Fruit fly (Drosophila melanogaster) whole organism, embryonic: ENCODE measurements around the gene Pif1A.
A peak's percentile ranks its signal among the peaks of the same experiment; 100 is the strongest.

ENCODE experiments used
- Bdp1 ChIP-seq: fragments of 200-800 bp; sonication (Bioruptor generic); optimal IDR thresholded peaks from 3 replicates; lab custom pipeline; 2016; ENCODE audit warnings: missing biosample characterization, missing genetic modification characterization
- Bgb ChIP-seq: fragments of 200-800 bp; sonication (Bioruptor generic); IDR thresholded peaks from 2 replicates; pipeline ENCODE4 v1.3.6; 2022; ENCODE audit warnings: missing biosample characterization, missing genetic modification characterization; ENCODE audit not compliant: partially characterized antibody
- Blimp-1 ChIP-seq: fragments of 200-800 bp; sonication (Bioruptor generic); optimal IDR thresholded peaks from 3 replicates; lab custom pipeline; 2018; ENCODE audit warnings: missing biosample characterization, missing genetic modification characterization, mild to moderate bottlenecking, moderate library complexity, missing genetic modification reagents
- CG10209 ChIP-seq: fragments of 200-800 bp; sonication (Bioruptor generic); optimal IDR thresholded peaks from 3 replicates; lab custom pipeline; 2017; ENCODE audit warnings: missing biosample characterization, mild to moderate bottlenecking, missing genetic modification characterization, missing genetic modification reagents
- CG10321 ChIP-seq: fragments of 200-800 bp; sonication (Bioruptor generic); IDR thresholded peaks from 2 replicates; pipeline ENCODE4 v1.3.6; 2022; ENCODE audit warnings: missing biosample characterization, missing genetic modification characterization
- CG12391 ChIP-seq: fragments of 200-800 bp; sonication (Bioruptor generic); optimal IDR thresholded peaks from 3 replicates; lab custom pipeline; 2018; ENCODE audit warnings: missing biosample characterization, mild to moderate bottlenecking, missing genetic modification characterization, moderate library complexity
- CG2889 ChIP-seq: fragments of 200-800 bp; sonication (Bioruptor generic); IDR thresholded peaks from 3 replicates; pipeline ENCODE4 v1.3.6; 2022; ENCODE audit warnings: missing biosample characterization, missing genetic modification characterization
- CG31388 ChIP-seq: fragments of 200-800 bp; sonication (Bioruptor generic); optimal IDR thresholded peaks from 2 replicates; lab custom pipeline; 2016; ENCODE audit warnings: missing biosample characterization, missing genetic modification characterization
- CG33213 ChIP-seq: fragments of 200-800 bp; sonication (Bioruptor generic); optimal IDR thresholded peaks from 3 replicates; lab custom pipeline; 2016; ENCODE audit warnings: missing biosample characterization, missing genetic modification characterization
- CG3847 ChIP-seq: fragments of 200-800 bp; sonication (Bioruptor generic); IDR thresholded peaks from 2 replicates; pipeline ENCODE4 v1.3.6; 2022; ENCODE audit warnings: missing biosample characterization, missing genetic modification characterization
- CG4424 ChIP-seq: fragments of 200-800 bp; sonication (Bioruptor generic); optimal IDR thresholded peaks from 3 replicates; lab custom pipeline; 2016; ENCODE audit warnings: missing biosample characterization, missing genetic modification characterization
- CG9876 ChIP-seq: fragments of 200-800 bp; sonication (Bioruptor generic); optimal IDR thresholded peaks from 2 replicates; lab custom pipeline; 2016; ENCODE audit warnings: missing biosample characterization, missing genetic modification characterization
- CG9932 ChIP-seq: fragments of 200-800 bp; sonication (Bioruptor generic); IDR thresholded peaks from 2 replicates; pipeline ENCODE4 v1.3.6; 2022; ENCODE audit warnings: missing biosample characterization, missing genetic modification characterization
- CHES-1-like ChIP-seq: fragments of 200-800 bp; sonication (Bioruptor generic); optimal IDR thresholded peaks from 2 replicates; lab custom pipeline; 2016; ENCODE audit warnings: missing biosample characterization, missing genetic modification characterization
- Dbx ChIP-seq: fragments of 200-800 bp; sonication (Bioruptor generic); IDR thresholded peaks from 3 replicates; pipeline ENCODE4 v1.3.6; 2022; ENCODE audit warnings: missing biosample characterization, missing genetic modification characterization
- Deaf1 ChIP-seq: fragments of 200-800 bp; optimal IDR thresholded peaks from 3 replicates; lab custom pipeline; 2019; ENCODE audit warnings: missing biosample characterization, mild to moderate bottlenecking, missing genetic modification characterization, moderate library complexity
- Dfd ChIP-seq, 2 experiments: fragments of >200 bp; optimal IDR thresholded peaks; 2 replicates each; lab custom pipeline; 2017; ENCODE audit warnings: missing biosample characterization in 2 of 2, missing genetic modification characterization in 2 of 2
- E2f2 ChIP-seq: fragments of 200-800 bp; sonication (Bioruptor generic); IDR thresholded peaks from 2 replicates; pipeline ENCODE4 v1.3.6; 2022; ENCODE audit warnings: missing biosample characterization, missing genetic modification characterization
- ERR ChIP-seq: fragments of 200-800 bp; sonication (Bioruptor generic); optimal IDR thresholded peaks from 2 replicates; lab custom pipeline; 2016; ENCODE audit warnings: missing biosample characterization, missing genetic modification characterization
- Elba2 ChIP-seq: fragments of 200-800 bp; sonication (Bioruptor generic); optimal IDR thresholded peaks from 3 replicates; lab custom pipeline; 2016; ENCODE audit warnings: missing biosample characterization, missing genetic modification characterization
- Fer1 ChIP-seq: fragments of 200-800 bp; sonication (Bioruptor generic); optimal IDR thresholded peaks from 2 replicates; lab custom pipeline; 2017; ENCODE audit warnings: missing biosample characterization, mild to moderate bottlenecking, missing genetic modification characterization
- HHEX ChIP-seq: fragments of 200-800 bp; sonication (Bioruptor generic); optimal IDR thresholded peaks from 3 replicates; lab custom pipeline; 2017; ENCODE audit warnings: missing biosample characterization, mild to moderate bottlenecking, missing genetic modification characterization, missing genetic modification reagents
- HmgZ ChIP-seq: fragments of 200-800 bp; sonication (Bioruptor generic); optimal IDR thresholded peaks from 2 replicates; lab custom pipeline; 2018; ENCODE audit warnings: missing biosample characterization, mild to moderate bottlenecking, missing genetic modification characterization
- Lhr ChIP-seq: fragments of 200-800 bp; sonication (Bioruptor generic); optimal IDR thresholded peaks from 3 replicates; lab custom pipeline; 2017; ENCODE audit warnings: mild to moderate bottlenecking, missing biosample characterization, missing genetic modification reagents, missing genetic modification characterization
- NC2α ChIP-seq: fragments of 200-800 bp; sonication (Bioruptor generic); optimal IDR thresholded peaks from 2 replicates; lab custom pipeline; 2016; ENCODE audit warnings: missing biosample characterization, missing genetic modification characterization
- Oli ChIP-seq: fragments of 200-800 bp; sonication (Bioruptor generic); optimal IDR thresholded peaks from 2 replicates; lab custom pipeline; 2018; ENCODE audit warnings: missing biosample characterization, mild to moderate bottlenecking, missing genetic modification characterization, moderate library complexity
- Pdp1 ChIP-seq, 2 experiments: fragments of 200-800 bp; sonication (Bioruptor generic); optimal IDR thresholded peaks; 3 replicates each; lab custom pipeline; 2016; ENCODE audit warnings: missing biosample characterization in 2 of 2, missing genetic modification characterization in 2 of 2, mild to moderate bottlenecking in 1 of 2, moderate library complexity in 1 of 2
- TFAM ChIP-seq: fragments of 200-800 bp; sonication (Bioruptor generic); optimal IDR thresholded peaks from 2 replicates; lab custom pipeline; 2017; ENCODE audit warnings: missing biosample characterization, missing genetic modification characterization, inconsistent platforms
- amos ChIP-seq: fragments of 200-800 bp; sonication (Bioruptor generic); IDR thresholded peaks from 2 replicates; pipeline ENCODE4 v1.3.6; 2022; ENCODE audit warnings: missing biosample characterization, missing genetic modification characterization; ENCODE audit not compliant: partially characterized antibody
- br ChIP-seq: fragments of >200 bp; optimal IDR thresholded peaks from 2 replicates; lab custom pipeline; 2017
- bsh ChIP-seq, 2 experiments: fragments of 200-800 bp; sonication (Bioruptor generic); optimal IDR thresholded peaks; 2 replicates each; lab custom pipeline; 2017 to 2018; ENCODE audit warnings: mild to moderate bottlenecking in 2 of 2, missing biosample characterization in 2 of 2, missing genetic modification characterization in 2 of 2, moderate library complexity in 1 of 2
- btn ChIP-seq: fragments of 200-800 bp; sonication (Bioruptor generic); optimal IDR thresholded peaks from 2 replicates; lab custom pipeline; 2016; ENCODE audit warnings: missing biosample characterization, missing genetic modification characterization
- fd3F ChIP-seq: fragments of 200-800 bp; sonication (Bioruptor generic); optimal IDR thresholded peaks from 2 replicates; lab custom pipeline; 2018; ENCODE audit warnings: missing biosample characterization, mild to moderate bottlenecking, missing genetic modification characterization, moderate library complexity
- gce ChIP-seq: fragments of 200-800 bp; sonication (Bioruptor generic); IDR thresholded peaks from 3 replicates; pipeline ENCODE4 v1.3.6; 2022; ENCODE audit warnings: missing biosample characterization, missing genetic modification characterization
- insv ChIP-seq, 2 experiments: fragments of 200-800 bp; sonication (Bioruptor generic); optimal IDR thresholded peaks; 3 replicates each; lab custom pipeline; 2016 to 2018; ENCODE audit warnings: missing biosample characterization in 2 of 2, missing genetic modification characterization in 2 of 2
- kni ChIP-seq: fragments of 200-800 bp; sonication (Bioruptor generic); optimal IDR thresholded peaks from 3 replicates; lab custom pipeline; 2017; ENCODE audit warnings: mild to moderate bottlenecking, missing biosample characterization, missing genetic modification reagents, missing genetic modification characterization
- lbe ChIP-seq: fragments of 200-800 bp; sonication (Bioruptor generic); optimal IDR thresholded peaks from 2 replicates; lab custom pipeline; 2016; ENCODE audit warnings: missing biosample characterization, mild to moderate bottlenecking, missing genetic modification characterization
- lov ChIP-seq, 2 experiments: fragments of 200-800 bp in 1 of 2; fragments of >200 bp in 1 of 2; sonication (Bioruptor generic) in 1 of 2; IDR thresholded peaks in 1 of 2; optimal IDR thresholded peaks in 1 of 2; 2 replicates in 1 of 2; 3 replicates in 1 of 2; pipeline versions ENCODE4 v1.3.6 to Lab custom; 2017 to 2022; ENCODE audit warnings: missing biosample characterization in 1 of 2, missing genetic modification characterization in 1 of 2
- nau ChIP-seq: fragments of 200-800 bp; sonication (Bioruptor generic); optimal IDR thresholded peaks from 3 replicates; lab custom pipeline; 2017; ENCODE audit warnings: missing biosample characterization, mild to moderate bottlenecking, missing genetic modification characterization, missing genetic modification reagents
- pb ChIP-seq: fragments of 200-800 bp; sonication (Bioruptor generic); optimal IDR thresholded peaks from 3 replicates; lab custom pipeline; 2016; ENCODE audit warnings: missing biosample characterization, missing genetic modification characterization
- prd ChIP-seq, 3 experiments: fragments of >200 bp in 2 of 3; fragments of 200-800 bp in 1 of 3; sonication (Bioruptor generic) in 1 of 3; optimal IDR thresholded peaks in 2 of 3; IDR thresholded peaks in 1 of 3; 2 replicates in 2 of 3; 3 replicates in 1 of 3; pipeline versions ENCODE4 v1.3.6 to Lab custom; 2017 to 2022; ENCODE audit warnings: missing biosample characterization in 1 of 3, missing genetic modification characterization in 1 of 3
- row ChIP-seq: fragments of 200-800 bp; sonication (Bioruptor generic); IDR thresholded peaks from 3 replicates; pipeline ENCODE4 v1.3.6; 2022; ENCODE audit warnings: missing biosample characterization, missing genetic modification characterization
- salm ChIP-seq: fragments of 200-800 bp; sonication (Bioruptor generic); optimal IDR thresholded peaks from 2 replicates; lab custom pipeline; 2018; ENCODE audit warnings: missing biosample characterization, mild to moderate bottlenecking, missing genetic modification characterization
- scrt ChIP-seq: fragments of 200-800 bp; sonication (Bioruptor generic); optimal IDR thresholded peaks from 2 replicates; lab custom pipeline; 2018; ENCODE audit warnings: missing biosample characterization, mild to moderate bottlenecking, missing genetic modification characterization, moderate library complexity
- tx ChIP-seq: fragments of 200-800 bp; sonication (Bioruptor generic); optimal IDR thresholded peaks from 2 replicates; lab custom pipeline; 2016; ENCODE audit warnings: missing biosample characterization, missing genetic modification characterization
- vnd ChIP-seq: fragments of 200-800 bp; sonication (Bioruptor generic); IDR thresholded peaks from 3 replicates; pipeline ENCODE4 v1.3.6; 2022; ENCODE audit warnings: missing biosample characterization, missing genetic modification characterization; ENCODE audit not compliant: partially characterized antibody
- yki ChIP-seq: fragments of >200 bp; optimal IDR thresholded peaks from 3 replicates; lab custom pipeline; 2018
- z ChIP-seq: fragments of 200-800 bp; sonication (Bioruptor generic); IDR thresholded peaks from 3 replicates; pipeline ENCODE4 v1.3.6; 2022; ENCODE audit warnings: missing biosample characterization, missing genetic modification characterization
- zen2 ChIP-seq: fragments of 200-800 bp; sonication (Bioruptor generic); IDR thresholded peaks from 3 replicates; pipeline ENCODE4 v1.3.6; 2022; ENCODE audit warnings: missing biosample characterization, missing genetic modification characterization; ENCODE audit not compliant: partially characterized antibody

The Pif1A gene

DNA sequence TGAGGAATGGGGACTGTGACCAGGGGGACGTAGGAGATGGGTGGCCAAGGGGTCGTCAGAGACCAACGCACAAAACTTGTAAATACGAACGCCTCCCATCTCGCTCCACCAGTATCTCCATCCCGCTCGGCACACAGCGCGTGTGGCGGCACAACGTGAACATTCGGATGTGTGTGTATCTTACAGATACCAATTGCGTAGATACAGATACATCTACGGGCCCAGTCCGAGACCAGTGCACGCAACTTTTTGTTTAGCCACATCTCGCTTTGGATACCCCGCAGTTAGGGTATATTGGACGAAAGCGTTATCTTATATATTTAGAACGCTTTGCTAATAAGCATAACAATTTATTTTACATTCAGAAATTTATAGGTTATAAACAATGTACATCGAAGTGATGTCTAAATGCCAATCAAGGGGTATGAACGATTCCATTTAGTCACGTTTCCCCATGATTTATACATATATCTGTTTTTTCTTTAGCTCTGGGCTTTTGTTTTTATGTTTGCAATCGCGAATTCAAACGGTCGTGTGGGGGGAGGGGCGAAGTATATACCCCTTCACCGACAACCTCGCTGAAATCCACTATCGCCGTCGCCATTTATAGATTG lies 10.5 kb upstream of the Pif1A start (continued):
- TF ChIP-seq Deaf1 (peak; percentile 88), CG10209 (peak; percentile 99), Lhr (GFP tag; lab: Kevin White, UChicago) (peak; percentile 92), fd3F (GFP tag; lab: Kevin White, UChicago) (peak; percentile 99), z (GFP tag; lab: Robert Waterston, UW) (peak; percentile 75; the same call in 2 of the 3 replicates), br (lab: Kevin White, UChicago) (no peak), CG10321 (GFP tag; lab: Robert Waterston, UW) (peak; percentile 85), lov (optimal IDR thresholded peaks at IDR 0.05; lab: Kevin White, UChicago) (no peak), lov (GFP tag; IDR thresholded peaks at IDR 0.05; lab: Robert Waterston, UW) (peak; percentile 98), HHEX (peak; percentile 99), pb (GFP tag; lab: Kevin White, UChicago) (peak; percentile 97), Bgb (peak; percentile 61; the same call in 1 of the 2 replicates), scrt (GFP tag; lab: Kevin White, UChicago) (peak; percentile 98), CG3847 (GFP tag; lab: Robert Waterston, UW) (peak; percentile 99), gce (GFP tag; lab: Robert Waterston, UW) (peak; percentile 98), Bdp1 (peak; percentile 94), CG33213 (GFP tag; lab: Kevin White, UChicago) (peak; percentile 99), CG4424 (GFP tag; lab: Kevin White, UChicago) (peak; percentile 99), Pdp1 (GFP tag; optimal IDR thresholded peaks at IDR 0.05; lab: Kevin White, UChicago) (peak; percentile 98 to 99), vnd (no peak), Dbx (GFP tag; lab: Robert Waterston, UW) (peak; percentile 100), Blimp-1 (peak; percentile 97), Elba2 (GFP tag; lab: Kevin White, UChicago) (peak; percentile 81), amos (GFP tag; lab: Robert Waterston, UW) (no peak; the same call in 1 of the 2 replicates), salm (tag; lab: Kevin White, UChicago) (peak; percentile 98), NC2α (GFP tag; lab: Kevin White, UChicago) (peak; percentile 98), nau (GFP tag; lab: Kevin White, UChicago) (peak; percentile 99), E2f2 (GFP tag; lab: Robert Waterston, UW) (peak; percentile 88), kni (peak; percentile 94), CHES-1-like (GFP tag; lab: Kevin White, UChicago) (peak; percentile 99), TFAM (GFP tag; lab: Kevin White, UChicago) (peak; percentile 93), HmgZ (peak; percentile 99), btn (peak; percentile 97), CG9876 (GFP tag; lab: Kevin White, UChicago) (peak; percentile 95), zen2 (no peak), lbe (peak; percentile 98), ERR (GFP tag; lab: Kevin White, UChicago) (peak; percentile 98), CG12391 (tag; lab: Kevin White, UChicago) (peak; percentile 99), row (GFP tag; lab: Robert Waterston, UW) (peak; percentile 99), prd (optimal IDR thresholded peaks at IDR 0.05; lab: Kevin White, UChicago) (no peak), prd (GFP tag; IDR thresholded peaks at IDR 0.05; lab: Robert Waterston, UW) (peak; percentile 99), tx (GFP tag; lab: Kevin White, UChicago) (peak; percentile 98), bsh (GFP tag; optimal IDR thresholded peaks at IDR 0.05; lab: Kevin White, UChicago) (peak; percentile 96 to 99), CG9932 (GFP tag; lab: Robert Waterston, UW) (peak; percentile 99), Fer1 (GFP tag; lab: Kevin White, UChicago) (peak; percentile 99), CG31388 (GFP tag; lab: Kevin White, UChicago) (peak; percentile 97), CG2889 (GFP tag; lab: Robert Waterston, UW) (peak; percentile 99), insv (GFP tag; optimal IDR thresholded peaks at IDR 0.05; lab: Kevin White, UChicago) (peak; percentile 69 to 77), yki (no peak), Dfd (GFP tag; optimal IDR thresholded peaks at IDR 0.05; lab: Kevin White, UChicago) (no peak), Oli (tag; lab: Kevin White, UChicago) (peak; percentile 99)
